Fruit fly (Drosophila melanogaster) whole organism: ENCODE results near the gene VAChT.

Experiments used
- CG8478 ChIP-seq: fragments of >200 bp; optimal IDR thresholded peaks from 2 replicates; lab custom pipeline; 2018; ENCODE audit warnings: inconsistent platforms
- EcR ChIP-seq, 2 experiments: fragments of >200 bp; optimal IDR thresholded peaks; 2 replicates each; lab custom pipeline; 2017; ENCODE audit warnings: missing biosample characterization in 2 of 2, missing genetic modification characterization in 2 of 2, missing genetic modification reagents in 2 of 2
- pan ChIP-seq: fragments of >200 bp; optimal IDR thresholded peaks from 2 replicates; lab custom pipeline; 2017
- psq ChIP-seq: fragments of >200 bp; optimal IDR thresholded peaks from 2 replicates; lab custom pipeline; 2017

- TF ChIP-seq EcR (GFP tag; optimal IDR thresholded peaks at IDR 0.05; lab: Kevin White, UChicago) (no peak), CG8478 (lab: Kevin White, UChicago) (no peak), pan (lab: Kevin White, UChicago) (no peak), psq (lab: Kevin White, UChicago) (no peak)
Observed at dm6 chr3R:18738705-18739434, 33.6 kb downstream of the VAChT start.
